Worm (Caenorhabditis elegans): ENCODE data around the gene ent-2.

DNA sequence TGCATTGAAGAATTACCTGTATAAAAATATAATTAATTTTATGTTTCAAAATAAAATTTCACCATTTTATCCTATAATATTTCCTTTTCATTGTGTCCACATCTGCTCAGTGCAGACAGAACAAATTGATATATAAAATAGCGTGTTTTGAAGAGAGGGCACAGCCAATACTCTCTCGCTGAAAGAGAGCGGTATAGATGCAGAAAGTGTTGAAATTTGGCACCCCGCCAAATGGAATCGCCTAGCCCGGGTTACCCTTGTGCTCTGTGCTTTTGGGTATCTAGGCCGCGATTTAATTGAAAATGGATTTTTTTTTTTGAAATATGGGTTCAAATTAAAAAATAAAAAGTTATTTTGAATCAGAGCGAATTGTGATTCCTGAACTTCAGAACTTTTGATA, 16.3 kb downstream of the ent-2 start:
- TF ChIP-seq dmd-4 (tag; optimal IDR thresholded peaks at IDR 0.05; ENCODE audit: borderline replicate concordance), result no peak
- no peak for TF ChIP-seq ceh-48 (tag; optimal IDR thresholded peaks at IDR 0.05)
- TF ChIP-seq ceh-9 (tag; optimal IDR thresholded peaks at IDR 0.05), result no peak
- no peak for TF ChIP-seq pha-4 (tag; optimal IDR thresholded peaks at IDR 0.05)
- TF ChIP-seq ahr-1 (tag; optimal IDR thresholded peaks at IDR 0.05), result no peak
- no peak for TF ChIP-seq fkh-6 (tag; optimal IDR thresholded peaks at IDR 0.05)
- TF ChIP-seq ceh-19 (GFP tag; optimal IDR thresholded peaks at IDR 0.05), result no peak
- TF ChIP-seq dve-1 (tag; optimal IDR thresholded peaks at IDR 0.05), result no peak
- no peak for TF ChIP-seq unc-55 (GFP tag; optimal IDR thresholded peaks at IDR 0.05)
- no peak for TF ChIP-seq ceh-30 (tag; optimal IDR thresholded peaks at IDR 0.05)
- no peak for TF ChIP-seq elt-2 (tag; optimal IDR thresholded peaks at IDR 0.05)
- no peak for TF ChIP-seq F13H6.1 (tag; optimal IDR thresholded peaks at IDR 0.05)
- TF ChIP-seq unc-42 (tag; optimal IDR thresholded peaks at IDR 0.05), result peak; percentile 29
- no peak for TF ChIP-seq ttx-3 (tag; optimal IDR thresholded peaks at IDR 0.05)

Measured in whole organism, late embryonic.